Fruit fly (Drosophila melanogaster) whole organism, embryonic: ENCODE data around the gene CG33287.

ENCODE experiments used
- B-H2 ChIP-seq: fragments of 200-800 bp; sonication (Bioruptor generic); optimal IDR thresholded peaks from 2 replicates; lab custom pipeline; 2018; ENCODE audit warnings: missing biosample characterization, mild to moderate bottlenecking, missing genetic modification characterization
- BEAF-32 ChIP-seq: fragments of 200-800 bp; sonication (Bioruptor generic); optimal IDR thresholded peaks from 3 replicates; lab custom pipeline; 2017; ENCODE audit warnings: missing biosample characterization, missing genetic modification characterization, mild to moderate bottlenecking, moderate library complexity, missing genetic modification reagents
- Bgb ChIP-seq: fragments of 200-800 bp; sonication (Bioruptor generic); IDR thresholded peaks from 2 replicates; pipeline ENCODE4 v1.3.6; 2022; ENCODE audit warnings: missing biosample characterization, missing genetic modification characterization; ENCODE audit not compliant: partially characterized antibody
- CG10959 ChIP-seq: fragments of 200-800 bp; sonication (Bioruptor generic); IDR thresholded peaks from 2 replicates; pipeline ENCODE4 v1.3.6; 2022; ENCODE audit warnings: missing biosample characterization, missing genetic modification characterization
- CG11696 ChIP-seq: fragments of 200-800 bp; sonication (Bioruptor generic); IDR thresholded peaks from 2 replicates; pipeline ENCODE4 v1.3.6; 2022; ENCODE audit warnings: missing biosample characterization, missing genetic modification characterization
- CG12236 ChIP-seq: fragments of 200-800 bp; sonication (Bioruptor generic); optimal IDR thresholded peaks from 2 replicates; lab custom pipeline; 2016; ENCODE audit warnings: missing biosample characterization, missing genetic modification characterization
- CG13775 ChIP-seq: fragments of 200-800 bp; sonication (Bioruptor generic); optimal IDR thresholded peaks from 3 replicates; lab custom pipeline; 2017; ENCODE audit warnings: missing biosample characterization, mild to moderate bottlenecking, missing genetic modification characterization
- CG13894 ChIP-seq: fragments of 200-800 bp; sonication (Bioruptor generic); optimal IDR thresholded peaks from 3 replicates; lab custom pipeline; 2018; ENCODE audit warnings: missing biosample characterization, mild to moderate bottlenecking, missing genetic modification characterization, moderate library complexity
- CG1603 ChIP-seq: fragments of 200-800 bp; sonication (Bioruptor generic); optimal IDR thresholded peaks from 2 replicates; lab custom pipeline; 2019; ENCODE audit warnings: missing biosample characterization, mild to moderate bottlenecking, missing genetic modification characterization, moderate library complexity
- CG17186 ChIP-seq: fragments of 200-800 bp; sonication (Bioruptor generic); optimal IDR thresholded peaks from 3 replicates; lab custom pipeline; 2017; ENCODE audit warnings: missing biosample characterization, missing genetic modification reagents, missing genetic modification characterization
- CG17612 ChIP-seq: fragments of 200-800 bp; sonication (Bioruptor generic); IDR thresholded peaks from 2 replicates; pipeline ENCODE4 v1.3.6; 2022; ENCODE audit warnings: missing biosample characterization, missing genetic modification characterization
- CG2678 ChIP-seq: fragments of 200-800 bp; sonication (Bioruptor generic); optimal IDR thresholded peaks from 3 replicates; lab custom pipeline; 2019; ENCODE audit warnings: missing biosample characterization, mild to moderate bottlenecking, missing genetic modification characterization, moderate library complexity
- CG34224 ChIP-seq: fragments of 200-800 bp; sonication (Bioruptor generic); IDR thresholded peaks from 3 replicates; pipeline ENCODE4 v1.3.6; 2022; ENCODE audit warnings: missing biosample characterization, missing genetic modification characterization; ENCODE audit not compliant: partially characterized antibody
- CG6791 ChIP-seq: fragments of 200-800 bp; sonication (Bioruptor generic); IDR thresholded peaks from 3 replicates; pipeline ENCODE4 v1.3.6; 2022; ENCODE audit warnings: missing biosample characterization, missing genetic modification characterization; ENCODE audit not compliant: partially characterized antibody
- CG7987 ChIP-seq: fragments of 200-800 bp; sonication (Bioruptor generic); optimal IDR thresholded peaks from 2 replicates; lab custom pipeline; 2018; ENCODE audit warnings: missing biosample characterization, mild to moderate bottlenecking, missing genetic modification characterization, moderate library complexity
- CG8944 ChIP-seq: fragments of 200-800 bp; sonication (Bioruptor generic); optimal IDR thresholded peaks from 3 replicates; lab custom pipeline; 2016; ENCODE audit warnings: missing biosample characterization, missing genetic modification characterization
- CG9797 ChIP-seq: fragments of 200-800 bp; sonication (Bioruptor generic); optimal IDR thresholded peaks from 3 replicates; lab custom pipeline; 2018; ENCODE audit warnings: missing biosample characterization, mild to moderate bottlenecking, missing genetic modification characterization
- CG9817 ChIP-seq: fragments of 200-800 bp; sonication (Bioruptor generic); optimal IDR thresholded peaks from 2 replicates; lab custom pipeline; 2018; ENCODE audit warnings: missing biosample characterization, mild to moderate bottlenecking, missing genetic modification characterization, moderate library complexity
- D ChIP-seq, 2 experiments: fragments of 200-800 bp in 1 of 2; fragments of >200 bp in 1 of 2; sonication (Bioruptor generic) in 1 of 2; optimal IDR thresholded peaks; 2 replicates in 1 of 2; 3 replicates in 1 of 2; lab custom pipeline; 2017; ENCODE audit warnings: mild to moderate bottlenecking in 1 of 2, missing biosample characterization in 1 of 2, missing genetic modification characterization in 1 of 2, missing genetic modification reagents in 1 of 2
- D19B ChIP-seq: fragments of 200-800 bp; sonication (Bioruptor generic); optimal IDR thresholded peaks from 2 replicates; lab custom pipeline; 2017; ENCODE audit warnings: missing biosample characterization, mild to moderate bottlenecking, missing genetic modification characterization
- Deaf1 ChIP-seq: fragments of 200-800 bp; optimal IDR thresholded peaks from 3 replicates; lab custom pipeline; 2019; ENCODE audit warnings: missing biosample characterization, mild to moderate bottlenecking, missing genetic modification characterization, moderate library complexity
- E2f1 ChIP-seq: fragments of 200-800 bp; sonication (Bioruptor generic); IDR thresholded peaks from 2 replicates; pipeline ENCODE4 v1.3.6; 2022; ENCODE audit warnings: missing biosample characterization, missing genetic modification characterization
- Eip74EF ChIP-seq, 2 experiments: fragments of 200-800 bp in 1 of 2; fragments of >200 bp in 1 of 2; sonication (Bioruptor generic) in 1 of 2; optimal IDR thresholded peaks; 2 replicates each; lab custom pipeline; 2017 to 2019; ENCODE audit warnings: missing biosample characterization in 2 of 2, missing genetic modification characterization in 2 of 2, mild to moderate bottlenecking in 1 of 2, moderate library complexity in 1 of 2
- Elba2 ChIP-seq: fragments of 200-800 bp; sonication (Bioruptor generic); optimal IDR thresholded peaks from 3 replicates; lab custom pipeline; 2016; ENCODE audit warnings: missing biosample characterization, missing genetic modification characterization
- Fer3 ChIP-seq: fragments of 200-800 bp; sonication (Bioruptor generic); optimal IDR thresholded peaks from 2 replicates; lab custom pipeline; 2018; ENCODE audit warnings: missing biosample characterization, mild to moderate bottlenecking, missing genetic modification characterization, moderate library complexity
- HLHmδ ChIP-seq: fragments of 200-800 bp; sonication (Bioruptor generic); optimal IDR thresholded peaks from 2 replicates; lab custom pipeline; 2018; ENCODE audit warnings: missing biosample characterization, mild to moderate bottlenecking, missing genetic modification characterization, moderate library complexity
- Hand ChIP-seq: fragments of 200-800 bp; sonication (Bioruptor generic); optimal IDR thresholded peaks from 2 replicates; lab custom pipeline; 2017; ENCODE audit warnings: mild to moderate bottlenecking, missing biosample characterization, missing genetic modification reagents, missing genetic modification characterization
- Nf-YC ChIP-seq: fragments of 200-800 bp; optimal IDR thresholded peaks from 3 replicates; lab custom pipeline; 2019; ENCODE audit warnings: missing biosample characterization, mild to moderate bottlenecking, missing genetic modification characterization, moderate library complexity
- PHDP ChIP-seq: fragments of 200-800 bp; sonication (Bioruptor generic); optimal IDR thresholded peaks from 3 replicates; lab custom pipeline; 2018; ENCODE audit warnings: missing biosample characterization, mild to moderate bottlenecking, missing genetic modification characterization, moderate library complexity
- Pdp1 ChIP-seq, 2 experiments: fragments of 200-800 bp; sonication (Bioruptor generic); optimal IDR thresholded peaks; 3 replicates each; lab custom pipeline; 2016; ENCODE audit warnings: missing biosample characterization in 2 of 2, missing genetic modification characterization in 2 of 2, mild to moderate bottlenecking in 1 of 2, moderate library complexity in 1 of 2
- Poxn ChIP-seq: fragments of 200-800 bp; sonication (Bioruptor generic); IDR thresholded peaks from 2 replicates; pipeline ENCODE4 v1.3.6; 2022; ENCODE audit warnings: missing biosample characterization, missing genetic modification characterization
- Sox100B ChIP-seq: fragments of 200-800 bp; sonication (Bioruptor generic); optimal IDR thresholded peaks from 3 replicates; lab custom pipeline; 2018; ENCODE audit warnings: missing biosample characterization, mild to moderate bottlenecking, missing genetic modification characterization
- TFAM ChIP-seq: fragments of 200-800 bp; sonication (Bioruptor generic); optimal IDR thresholded peaks from 2 replicates; lab custom pipeline; 2017; ENCODE audit warnings: missing biosample characterization, missing genetic modification characterization, inconsistent platforms
- abd-A ChIP-seq: fragments of 200-800 bp; sonication (Bioruptor generic); optimal IDR thresholded peaks from 3 replicates; lab custom pipeline; 2019; ENCODE audit warnings: missing biosample characterization, mild to moderate bottlenecking, missing genetic modification characterization, moderate library complexity
- ac ChIP-seq: fragments of 200-800 bp; sonication (Bioruptor generic); optimal IDR thresholded peaks from 3 replicates; lab custom pipeline; 2017; ENCODE audit warnings: missing biosample characterization, mild to moderate bottlenecking, missing genetic modification characterization
- br ChIP-seq: fragments of >200 bp; optimal IDR thresholded peaks from 2 replicates; lab custom pipeline; 2017
- bsh ChIP-seq, 2 experiments: fragments of 200-800 bp; sonication (Bioruptor generic); optimal IDR thresholded peaks; 2 replicates each; lab custom pipeline; 2017 to 2018; ENCODE audit warnings: mild to moderate bottlenecking in 2 of 2, missing biosample characterization in 2 of 2, missing genetic modification characterization in 2 of 2, moderate library complexity in 1 of 2
- cad ChIP-seq: fragments of >200 bp; optimal IDR thresholded peaks from 2 replicates; lab custom pipeline; 2017; ENCODE audit warnings: missing biosample characterization, missing genetic modification characterization
- dysf ChIP-seq: fragments of 200-800 bp; sonication (Bioruptor generic); IDR thresholded peaks from 3 replicates; pipeline ENCODE4 v1.3.6; 2022; ENCODE audit warnings: missing biosample characterization, missing genetic modification characterization
- fd64A ChIP-seq: fragments of 200-800 bp; sonication (Bioruptor generic); optimal IDR thresholded peaks from 3 replicates; lab custom pipeline; 2018; ENCODE audit warnings: missing biosample characterization, mild to moderate bottlenecking, missing genetic modification characterization
- grau ChIP-seq: fragments of 200-800 bp; optimal IDR thresholded peaks from 3 replicates; lab custom pipeline; 2019; ENCODE audit warnings: missing biosample characterization, mild to moderate bottlenecking, missing genetic modification characterization, moderate library complexity
- gt ChIP-seq: fragments of 200-800 bp; sonication (Bioruptor generic); IDR thresholded peaks from 2 replicates; pipeline ENCODE4 v1.3.6; 2022; ENCODE audit warnings: missing biosample characterization, missing genetic modification characterization
- h ChIP-seq: fragments of >200 bp; optimal IDR thresholded peaks from 2 replicates; lab custom pipeline; 2017
- kay ChIP-seq: fragments of 200-800 bp; sonication (Bioruptor generic); optimal IDR thresholded peaks from 2 replicates; lab custom pipeline; 2016; ENCODE audit warnings: missing biosample characterization, missing genetic modification characterization
- lola ChIP-seq, 3 experiments: fragments of >200 bp in 2 of 3; fragments of 200-800 bp in 1 of 3; sonication (Bioruptor generic) in 1 of 3; optimal IDR thresholded peaks; 2 replicates each; lab custom pipeline; 2017 to 2019; ENCODE audit warnings: missing biosample characterization in 3 of 3, missing genetic modification characterization in 3 of 3, mild to moderate bottlenecking in 1 of 3, moderate library complexity in 1 of 3
- sens-2 ChIP-seq: fragments of 200-800 bp; sonication (Bioruptor generic); IDR thresholded peaks from 2 replicates; pipeline ENCODE4 v1.3.6; 2022; ENCODE audit warnings: missing biosample characterization, missing genetic modification characterization
- sqz ChIP-seq: fragments of 200-800 bp; sonication (Bioruptor generic); optimal IDR thresholded peaks from 3 replicates; lab custom pipeline; 2018; ENCODE audit warnings: missing biosample characterization, mild to moderate bottlenecking, missing genetic modification characterization

CG33287 gene

dm6 chr3L:20954118-20954517 lies 16.3 kb downstream of the CG33287 start (continued):
- TF ChIP-seq Elba2 (GFP tag; lab: Kevin White, UChicago) = no peak
- no peak for TF ChIP-seq CG8944 (GFP tag; lab: Kevin White, UChicago)
- no peak for TF ChIP-seq B-H2 (GFP tag; lab: Kevin White, UChicago)
- TF ChIP-seq CG1603 (tag; lab: Kevin White, UChicago) = peak; percentile 39
- no peak for TF ChIP-seq E2f1 (GFP tag; lab: Robert Waterston, UW)
- no peak for TF ChIP-seq CG9797 (GFP tag; lab: Kevin White, UChicago)
- TF ChIP-seq Eip74EF (GFP tag; optimal IDR thresholded peaks at IDR 0.05; lab: Kevin White, UChicago) = no peak
- TF ChIP-seq TFAM = no peak
- no peak for TF ChIP-seq Poxn
- no peak for TF ChIP-seq HLHmδ (GFP tag; lab: Kevin White, UChicago)
- TF ChIP-seq abd-A (tag; lab: Kevin White, UChicago) = no peak
- no peak for TF ChIP-seq CG17186 (GFP tag; lab: Kevin White, UChicago)
- no peak for TF ChIP-seq CG9817 (tag; lab: Kevin White, UChicago)
- TF ChIP-seq Sox100B (GFP tag; lab: Kevin White, UChicago) = peak; percentile 32
- TF ChIP-seq CG6791 (GFP tag; lab: Robert Waterston, UW) = no peak
- no peak for TF ChIP-seq Hand (GFP tag; lab: Kevin White, UChicago)
- no peak for TF ChIP-seq grau (tag; lab: Kevin White, UChicago)
- peak; percentile 53 for TF ChIP-seq fd64A (GFP tag; lab: Kevin White, UChicago)
- no peak for TF ChIP-seq PHDP (tag; lab: Kevin White, UChicago)
- no peak for TF ChIP-seq Nf-YC (tag; lab: Kevin White, UChicago)
- TF ChIP-seq D (optimal IDR thresholded peaks at IDR 0.05; lab: Kevin White, UChicago) = no peak
- no peak for TF ChIP-seq D (GFP tag; optimal IDR thresholded peaks at IDR 0.05; lab: Kevin White, UChicago)
- no peak for TF ChIP-seq CG13775 (GFP tag; lab: Kevin White, UChicago)
- TF ChIP-seq BEAF-32 (GFP tag; lab: Kevin White, UChicago) = no peak
- no peak for TF ChIP-seq Pdp1 (GFP tag; optimal IDR thresholded peaks at IDR 0.05; lab: Kevin White, UChicago)
- no peak for TF ChIP-seq CG17612 (GFP tag; lab: Robert Waterston, UW)

dm6 chr3L:20952622-20953618 lies 17.5 kb downstream of the CG33287 start:
- TF ChIP-seq br (lab: Kevin White, UChicago) (no peak), Deaf1 (tag; lab: Kevin White, UChicago) (no peak), CG13894 (tag; lab: Kevin White, UChicago) (no peak), bsh (GFP tag; optimal IDR thresholded peaks at IDR 0.05; lab: Kevin White, UChicago) (peak in 1 of 2 experiments; percentile 21), h (lab: Kevin White, UChicago) (no peak), CG12236 (GFP tag; lab: Kevin White, UChicago) (no peak), kay (GFP tag; lab: Kevin White, UChicago) (no peak), ac (no peak), Bgb (GFP tag; lab: Robert Waterston, UW) (no peak), gt (no peak), cad (GFP tag; lab: Kevin White, UChicago) (no peak), CG7987 (GFP tag; lab: Kevin White, UChicago) (no peak), CG34224 (GFP tag; lab: Robert Waterston, UW) (no peak), CG10959 (GFP tag; lab: Robert Waterston, UW) (no peak), lola (GFP tag; optimal IDR thresholded peaks at IDR 0.05; lab: Kevin White, UChicago) (no peak), CG11696 (GFP tag; lab: Robert Waterston, UW) (peak; percentile 77), Fer3 (tag; lab: Kevin White, UChicago) (no peak), sens-2 (GFP tag; lab: Robert Waterston, UW) (no peak), D19B (GFP tag; lab: Kevin White, UChicago) (no peak), dysf (GFP tag; lab: Robert Waterston, UW) (no peak; the same call in 2 of the 3 replicates), sqz (GFP tag; lab: Kevin White, UChicago) (no peak), CG2678 (tag; lab: Kevin White, UChicago) (no peak)
